Worm (Caenorhabditis elegans) whole organism, early embryonic: ENCODE data around the gene svh-11.

Source experiments
- B0310.2 ChIP-seq: sonication (generic microtip); optimal IDR thresholded peaks from 2 replicates; lab custom pipeline; 2016; ENCODE audit warnings: mild to moderate bottlenecking, missing genetic modification characterization, missing compliant biosample characterization
- F13C5.2 ChIP-seq: sonication (generic microtip); optimal IDR thresholded peaks from 2 replicates; lab custom pipeline; 2017; ENCODE audit warnings: mild to moderate bottlenecking, missing genetic modification characterization, inconsistent platforms, missing compliant biosample characterization
- aly-1 ChIP-seq: sonication (generic microtip); optimal IDR thresholded peaks from 2 replicates; lab custom pipeline; 2016; ENCODE audit warnings: missing genetic modification characterization, missing compliant biosample characterization
- ama-1 ChIP-seq: fragments of 150-350 bp; optimal IDR thresholded peaks from 2 replicates; lab custom pipeline; 2014
- ceh-13 ChIP-seq: fragments of 200-800 bp; sonication (Bioruptor generic); optimal IDR thresholded peaks from 2 replicates; lab custom pipeline; 2018; ENCODE audit warnings: mild to moderate bottlenecking, missing genetic modification characterization, missing compliant biosample characterization
- ceh-36 ChIP-seq: sonication (generic microtip); optimal IDR thresholded peaks from 2 replicates; lab custom pipeline; 2016; ENCODE audit warnings: missing genetic modification characterization, inconsistent platforms, missing compliant biosample characterization
- ets-7 ChIP-seq: sonication (generic microtip); optimal IDR thresholded peaks from 2 replicates; lab custom pipeline; 2016; ENCODE audit warnings: missing genotype, missing genetic modification characterization, missing compliant biosample characterization
- flt-1 ChIP-seq: fragments of 200-800 bp; sonication (Bioruptor generic); IDR thresholded peaks from 2 replicates; pipeline ENCODE4 v1.3.6; 2022; ENCODE audit warnings: missing genetic modification characterization, missing compliant biosample characterization
- hmbx-1 ChIP-seq: sonication (generic microtip); optimal IDR thresholded peaks from 2 replicates; lab custom pipeline; 2016; ENCODE audit warnings: mild to moderate bottlenecking, missing genetic modification characterization, missing compliant biosample characterization
- hmg-4 ChIP-seq: fragments of 200-800 bp; sonication (Bioruptor generic); optimal IDR thresholded peaks from 2 replicates; lab custom pipeline; 2018; ENCODE audit warnings: mild to moderate bottlenecking, missing genetic modification characterization, missing compliant biosample characterization
- hnd-1 ChIP-seq: sonication (generic microtip); optimal IDR thresholded peaks from 2 replicates; lab custom pipeline; 2016; ENCODE audit warnings: missing genetic modification characterization, missing compliant biosample characterization
- pes-1 ChIP-seq: fragments of 200-800 bp; sonication (Bioruptor generic); IDR thresholded peaks from 2 replicates; pipeline ENCODE4 v1.3.6; 2022; ENCODE audit warnings: missing genetic modification reagents, missing genetic modification characterization, missing compliant biosample characterization
- scrt-1 ChIP-seq: fragments of 200-800 bp; sonication (Bioruptor generic); IDR thresholded peaks from 2 replicates; pipeline ENCODE4 v1.3.6; 2022; ENCODE audit warnings: missing genetic modification characterization, missing compliant biosample characterization
- sea-1 ChIP-seq: fragments of 200-800 bp; sonication (Bioruptor generic); conservative IDR thresholded peaks from 2 replicates; pipeline ENCODE4 v1.3.6; 2022; ENCODE audit warnings: missing genetic modification characterization, missing compliant biosample characterization
- tbx-11 ChIP-seq: fragments of 200-800 bp; sonication (Bioruptor generic); IDR thresholded peaks from 2 replicates; pipeline ENCODE4 v1.3.6; 2022; ENCODE audit warnings: missing genetic modification characterization, missing compliant biosample characterization
- tbx-37 ChIP-seq: fragments of 200-800 bp; sonication (Bioruptor generic); conservative IDR thresholded peaks from 2 replicates; pipeline ENCODE4 v1.3.6; 2022; ENCODE audit warnings: missing genetic modification reagents, missing genetic modification characterization, missing compliant biosample characterization
- tra-4 ChIP-seq: sonication (generic microtip); optimal IDR thresholded peaks from 2 replicates; lab custom pipeline; 2017; ENCODE audit warnings: missing genetic modification characterization, missing compliant biosample characterization

Gene svh-11

ce11 chrV:2181738-2182137 is 25.2 kb upstream of the svh-11 start, which contains the start of gene srbc-16:
TSS of gene srbc-16 (plus strand) at chrV:2182038.
- TF ChIP-seq ets-7 (tag; lab: Kevin White, UChicago), result no peak

- TF ChIP-seq flt-1, result no peak
- TF ChIP-seq pes-1 (GFP tag; lab: Robert Waterston, UW), result no peak
- TF ChIP-seq ama-1, result no peak
- no peak for TF ChIP-seq hmg-4 (GFP tag; lab: Kevin White, UChicago)
- no peak for TF ChIP-seq hmbx-1 (tag; lab: Kevin White, UChicago)
- no peak for TF ChIP-seq aly-1
- no peak for TF ChIP-seq ets-7 (tag; lab: Kevin White, UChicago)
- no peak for TF ChIP-seq ceh-36
- TF ChIP-seq ceh-13 (GFP tag; lab: Kevin White, UChicago), result no peak
- no peak for TF ChIP-seq B0310.2 (tag; lab: Kevin White, UChicago)
- TF ChIP-seq tra-4, result no peak
- TF ChIP-seq tbx-11 (GFP tag; lab: Robert Waterston, UW), result no peak
- TF ChIP-seq sea-1, result no peak
- no peak for TF ChIP-seq hnd-1 (tag; lab: Kevin White, UChicago)
These were observed 23.7 kb upstream of the svh-11 start, which contains the start of gene cyp-33C2 for ce11 chrV:2183162-2183561. TSS of gene cyp-33C2 (plus strand) at chrV:2183488.

- no peak for TF ChIP-seq aly-1
- no peak for TF ChIP-seq hmg-4 (GFP tag; lab: Kevin White, UChicago)
- no peak for TF ChIP-seq F13C5.2 (tag; lab: Kevin White, UChicago)
- TF ChIP-seq scrt-1 (GFP tag; lab: Robert Waterston, UW), result no peak
- no peak for TF ChIP-seq flt-1
- TF ChIP-seq B0310.2 (tag; lab: Kevin White, UChicago), result no peak
- TF ChIP-seq sea-1, result no peak
- no peak for TF ChIP-seq tbx-37 (GFP tag; lab: Robert Waterston, UW)
- no peak for TF ChIP-seq ama-1
- no peak for TF ChIP-seq pes-1 (GFP tag; lab: Robert Waterston, UW)
- no peak for TF ChIP-seq hnd-1 (tag; lab: Kevin White, UChicago)
- TF ChIP-seq ets-7 (tag; lab: Kevin White, UChicago), result no peak
These were observed 21.4 kb upstream of the svh-11 start for ce11 chrV:2185486-2185885.

- TF ChIP-seq tra-4 (no peak), hmbx-1 (tag; lab: Kevin White, UChicago) (no peak), F13C5.2 (tag; lab: Kevin White, UChicago) (no peak), aly-1 (no peak), hmg-4 (GFP tag; lab: Kevin White, UChicago) (no peak), tbx-37 (GFP tag; lab: Robert Waterston, UW) (no peak), ceh-36 (no peak), ets-7 (tag; lab: Kevin White, UChicago) (no peak), sea-1 (no peak), ama-1 (no peak), tbx-11 (GFP tag; lab: Robert Waterston, UW) (no peak), scrt-1 (GFP tag; lab: Robert Waterston, UW) (no peak), ceh-13 (GFP tag; lab: Kevin White, UChicago) (no peak), B0310.2 (tag; lab: Kevin White, UChicago) (no peak), pes-1 (GFP tag; lab: Robert Waterston, UW) (no peak), hnd-1 (tag; lab: Kevin White, UChicago) (no peak), flt-1 (no peak)
These were observed 19.0 kb upstream of the svh-11 start, which contains the start of gene Y5H2B.3 for ce11 chrV:2187864-2188345. TSS of gene Y5H2B.3 (plus strand) at chrV:2188295.

ce11 chrV:2190383-2190782 is 16.5 kb upstream of the svh-11 start:
- TF ChIP-seq aly-1, result no peak

- TF ChIP-seq hmg-4 (GFP tag; lab: Kevin White, UChicago) (no peak), ceh-13 (GFP tag; lab: Kevin White, UChicago) (no peak), B0310.2 (tag; lab: Kevin White, UChicago) (no peak), tra-4 (no peak), hmbx-1 (tag; lab: Kevin White, UChicago) (no peak), tbx-37 (GFP tag; lab: Robert Waterston, UW) (no peak), tbx-11 (GFP tag; lab: Robert Waterston, UW) (no peak), scrt-1 (GFP tag; lab: Robert Waterston, UW) (no peak), aly-1 (no peak), sea-1 (no peak), flt-1 (no peak), ets-7 (tag; lab: Kevin White, UChicago) (no peak), ceh-36 (no peak), ama-1 (no peak), hnd-1 (tag; lab: Kevin White, UChicago) (no peak), F13C5.2 (tag; lab: Kevin White, UChicago) (no peak), pes-1 (GFP tag; lab: Robert Waterston, UW) (no peak)
These were observed 15.8 kb upstream of the svh-11 start, which contains the start of gene srbc-42 for ce11 chrV:2191122-2191521. TSS of gene srbc-42 (minus strand) at chrV:2191222.

ce11 chrV:2192117-2192516 is 14.8 kb upstream of the svh-11 start, which contains the start of gene nhr-13:
TSS of gene nhr-13 (plus strand) at chrV:2192485.
- TF ChIP-seq ets-7 (tag; lab: Kevin White, UChicago) (no peak), tbx-37 (GFP tag; lab: Robert Waterston, UW) (no peak), flt-1 (no peak), ceh-36 (no peak)

ce11 chrV:2199594-2199993 is 7.3 kb upstream of the svh-11 start:
- TF ChIP-seq sea-1 (no peak), ets-7 (tag; lab: Kevin White, UChicago) (no peak), scrt-1 (GFP tag; lab: Robert Waterston, UW) (no peak), aly-1 (no peak), hmg-4 (GFP tag; lab: Kevin White, UChicago) (no peak)
